Worm (Caenorhabditis elegans) whole organism, L4 larva: ENCODE results near the gene C52E4.12.
A peak's percentile ranks its signal among the peaks of the same experiment; 100 is the strongest.

Experiments
- T20F7.1 ChIP-seq: fragments of 200-800 bp; sonication (Bioruptor generic); optimal IDR thresholded peaks from 2 replicates; lab custom pipeline; 2018; ENCODE audit warnings: mild to moderate bottlenecking, missing genetic modification characterization, missing compliant biosample characterization
- fkh-10 ChIP-seq: fragments of 150-350 bp; optimal IDR thresholded peaks from 2 replicates; lab custom pipeline; 2014; ENCODE audit warnings: missing biosample characterization, missing genetic modification reagents, missing genetic modification characterization
- nhr-10 ChIP-seq: fragments of 150-350 bp; optimal IDR thresholded peaks from 2 replicates; lab custom pipeline; 2014; ENCODE audit warnings: missing biosample characterization, missing genetic modification characterization
- nhr-11 ChIP-seq: fragments of 150-350 bp; optimal IDR thresholded peaks from 2 replicates; lab custom pipeline; 2014; ENCODE audit warnings: missing biosample characterization, missing genetic modification characterization
- nhr-77 ChIP-seq: fragments of 150-350 bp; optimal IDR thresholded peaks from 2 replicates; lab custom pipeline; 2014; ENCODE audit warnings: missing biosample characterization, missing genetic modification characterization
- spr-3 ChIP-seq: fragments of 200-800 bp; sonication (Bioruptor generic); optimal IDR thresholded peaks from 2 replicates; lab custom pipeline; 2018; ENCODE audit warnings: mild to moderate bottlenecking, missing genetic modification characterization, missing compliant biosample characterization

DNA sequence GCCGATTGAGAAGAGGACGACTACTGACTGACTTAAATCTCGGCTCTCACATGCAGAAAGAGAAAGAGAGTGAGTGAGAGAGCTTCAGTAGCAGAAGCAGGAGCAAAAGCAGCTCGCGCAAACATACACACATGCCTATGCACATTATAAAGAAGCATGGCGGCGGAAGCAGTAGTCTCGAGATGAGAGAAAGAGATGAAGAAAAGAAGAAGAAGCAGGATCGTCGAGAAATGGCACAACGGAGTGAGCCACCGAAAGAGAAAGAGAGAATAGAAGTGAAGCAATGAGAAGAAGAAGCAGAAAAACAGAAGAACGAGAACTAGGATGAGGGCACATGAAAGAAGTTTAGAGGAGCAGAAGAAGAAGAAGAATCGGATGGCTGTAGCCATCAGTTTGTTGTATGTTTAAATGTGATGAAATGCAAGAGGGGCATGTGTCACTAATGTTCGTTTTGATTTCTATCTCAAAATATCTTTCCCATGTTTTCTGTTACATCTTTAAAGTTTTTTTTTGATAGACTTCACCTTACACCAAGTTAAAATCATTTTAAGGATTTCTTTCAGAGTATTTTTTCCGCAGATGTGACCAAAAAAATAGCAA, 31.0 kb downstream of the C52E4.12 start:
- TF ChIP-seq spr-3 (GFP tag; lab: Kevin White, UChicago) (no peak), fkh-10 (GFP tag; lab: Kevin White, UChicago) (peak; percentile 93), nhr-10 (tag; lab: Kevin White, UChicago) (no peak), nhr-77 (tag; lab: Kevin White, UChicago) (no peak), T20F7.1 (GFP tag; lab: Kevin White, UChicago) (no peak), nhr-11 (tag; lab: Kevin White, UChicago) (peak; percentile 83)
